Fruit fly (Drosophila melanogaster): ENCODE data around the gene CG34277.

The CG34277 gene

DNA sequence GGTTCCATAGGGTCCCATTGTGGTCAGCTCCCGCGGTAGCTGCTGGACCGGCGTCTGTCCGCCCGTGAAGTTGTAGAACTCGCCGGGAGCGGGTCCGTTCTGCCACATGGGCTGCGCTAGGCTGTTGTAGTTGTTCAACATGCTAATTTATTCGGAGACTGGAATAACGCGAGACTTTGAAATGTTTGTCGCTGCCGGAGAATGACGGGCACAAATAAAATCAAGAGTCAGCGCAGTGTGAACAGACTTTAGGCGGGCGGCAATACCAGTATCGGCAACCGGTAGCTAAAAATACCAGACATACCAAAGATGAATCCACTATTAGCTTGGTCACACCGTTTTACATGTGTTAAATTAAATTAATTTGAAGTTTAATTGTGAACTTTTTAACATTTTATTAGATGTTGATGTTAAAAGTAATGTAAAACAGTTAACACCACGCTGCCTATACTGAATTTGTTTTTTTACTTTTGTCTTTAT, 11.4 kb upstream of the CG34277 start, which contains the start of gene Prosbeta7 (continued):
- TF ChIP-seq Xbp1 (GFP tag; optimal IDR thresholded peaks at IDR 0.05) (no peak), CG14710 (tag; optimal IDR thresholded peaks at IDR 0.05) (peak; percentile 37), row (GFP tag; IDR thresholded peaks at IDR 0.05) (peak; percentile 42; the same call in 2 of the 3 replicates), CG10979 (tag; optimal IDR thresholded peaks at IDR 0.05) (no peak), hb (GFP tag; IDR thresholded peaks at IDR 0.05; ENCODE audit: partially characterized antibody) (peak; percentile 28; the same call in 1 of the 3 replicates), BEAF-32 (GFP tag; optimal IDR thresholded peaks at IDR 0.05) (peak; percentile 52), CG2712 (tag; optimal IDR thresholded peaks at IDR 0.05) (peak; percentile 26), jigr1 (GFP tag; IDR thresholded peaks at IDR 0.05) (no peak), inv (GFP tag; IDR thresholded peaks at IDR 0.05; ENCODE audit: partially characterized antibody) (peak; percentile 29; the same call in 1 of the 2 replicates), pzg (GFP tag; optimal IDR thresholded peaks at IDR 0.05) (peak; percentile 86), CG6791 (GFP tag; IDR thresholded peaks at IDR 0.05; ENCODE audit: partially characterized antibody) (peak; percentile 86), Vsx1 (GFP tag; optimal IDR thresholded peaks at IDR 0.05) (peak; percentile 12), HmgZ (tag; optimal IDR thresholded peaks at IDR 0.05) (peak; percentile 65), Doc3 (GFP tag; IDR thresholded peaks at IDR 0.05; ENCODE audit: partially characterized antibody) (peak; percentile 57; the same call in 2 of the 3 replicates), lola (GFP tag; optimal IDR thresholded peaks at IDR 0.05) (no peak), Lhr (GFP tag; optimal IDR thresholded peaks at IDR 0.05) (peak; percentile 77), Sin3A (optimal IDR thresholded peaks at IDR 0.05) (peak; percentile 16), CG7963 (GFP tag; IDR thresholded peaks at IDR 0.05; ENCODE audit: partially characterized antibody) (peak; percentile 74), bbx (GFP tag; IDR thresholded peaks at IDR 0.05; ENCODE audit: partially characterized antibody) (peak; percentile 74), CG6854 (GFP tag; optimal IDR thresholded peaks at IDR 0.05) (no peak), Hr51 (GFP tag; optimal IDR thresholded peaks at IDR 0.05) (peak; percentile 1 to 86), CG17829 (tag; optimal IDR thresholded peaks at IDR 0.05) (peak; percentile 15), CG8290 (GFP tag; optimal IDR thresholded peaks at IDR 0.05) (peak; percentile 45), CG8290 (tag; optimal IDR thresholded peaks at IDR 0.05) (peak in 1 of 2 experiments; percentile 74), twi (tag; optimal IDR thresholded peaks at IDR 0.05) (peak; percentile 45), Hmr (GFP tag; optimal IDR thresholded peaks at IDR 0.05) (no peak), sna (GFP tag; IDR thresholded peaks at IDR 0.05; ENCODE audit: partially characterized antibody) (peak; percentile 84), CG16813 (GFP tag; IDR thresholded peaks at IDR 0.05; ENCODE audit: partially characterized antibody) (peak; percentile 65), unc-4 (GFP tag; IDR thresholded peaks at IDR 0.05; ENCODE audit: partially characterized antibody) (peak; percentile 67), Jarid2 (GFP tag; optimal IDR thresholded peaks at IDR 0.05) (peak; percentile 41), CG2116 (GFP tag; optimal IDR thresholded peaks at IDR 0.05) (peak; percentile 46), CG11504 (tag; optimal IDR thresholded peaks at IDR 0.05) (peak; percentile 28), nerfin-1 (tag; optimal IDR thresholded peaks at IDR 0.05) (peak; percentile 14), CG33213 (GFP tag; optimal IDR thresholded peaks at IDR 0.05) (no peak), CG13287 (GFP tag; IDR thresholded peaks at IDR 0.05; ENCODE audit: partially characterized antibody) (peak; percentile 90), CG15601 (tag; optimal IDR thresholded peaks at IDR 0.05) (peak; percentile 10), zen2 (GFP tag; IDR thresholded peaks at IDR 0.05; ENCODE audit: partially characterized antibody) (peak; percentile 86), CG9797 (GFP tag; optimal IDR thresholded peaks at IDR 0.05) (peak; percentile 90), CG32767 (GFP tag; IDR thresholded peaks at IDR 0.05) (no peak), CG14860 (GFP tag; IDR thresholded peaks at IDR 0.05; ENCODE audit: partially characterized antibody) (peak; percentile 56), Dll (GFP tag; IDR thresholded peaks at IDR 0.05; ENCODE audit: partially characterized antibody) (peak; percentile 66), trem (tag; optimal IDR thresholded peaks at IDR 0.05) (peak; percentile 62), MBD-R2 (GFP tag; IDR thresholded peaks at IDR 0.05) (peak; percentile 86), Elba2 (GFP tag; optimal IDR thresholded peaks at IDR 0.05) (peak; percentile 57), Dp (GFP tag; optimal IDR thresholded peaks at IDR 0.05) (peak; percentile 52), Ets97D (GFP tag; optimal IDR thresholded peaks at IDR 0.05) (peak; percentile 34), Opbp (GFP tag; IDR thresholded peaks at IDR 0.05; ENCODE audit: partially characterized antibody) (peak; percentile 79; the same call in 2 of the 3 replicates)
